Fruit fly (Drosophila melanogaster) whole organism, embryonic: Measurements from ENCODE around the gene sbr.

ENCODE experiments used
- Abd-B ChIP-seq: fragments of 200-800 bp; sonication (Bioruptor generic); optimal IDR thresholded peaks from 2 replicates; lab custom pipeline; 2018; ENCODE audit warnings: missing biosample characterization, mild to moderate bottlenecking, missing genetic modification characterization, moderate library complexity
- Bgb ChIP-seq: fragments of 200-800 bp; sonication (Bioruptor generic); IDR thresholded peaks from 2 replicates; pipeline ENCODE4 v1.3.6; 2022; ENCODE audit warnings: missing biosample characterization, missing genetic modification characterization; ENCODE audit not compliant: partially characterized antibody
- Blimp-1 ChIP-seq: fragments of 200-800 bp; sonication (Bioruptor generic); optimal IDR thresholded peaks from 3 replicates; lab custom pipeline; 2018; ENCODE audit warnings: missing biosample characterization, missing genetic modification characterization, mild to moderate bottlenecking, moderate library complexity, missing genetic modification reagents
- CG10209 ChIP-seq: fragments of 200-800 bp; sonication (Bioruptor generic); optimal IDR thresholded peaks from 3 replicates; lab custom pipeline; 2017; ENCODE audit warnings: missing biosample characterization, mild to moderate bottlenecking, missing genetic modification characterization, missing genetic modification reagents
- CG11696 ChIP-seq: fragments of 200-800 bp; sonication (Bioruptor generic); IDR thresholded peaks from 2 replicates; pipeline ENCODE4 v1.3.6; 2022; ENCODE audit warnings: missing biosample characterization, missing genetic modification characterization
- CG12155 ChIP-seq: fragments of 200-800 bp; sonication (Bioruptor generic); optimal IDR thresholded peaks from 3 replicates; lab custom pipeline; 2016; ENCODE audit warnings: missing biosample characterization, missing genetic modification characterization
- CG12942 ChIP-seq: fragments of 200-800 bp; sonication (Bioruptor generic); optimal IDR thresholded peaks from 3 replicates; lab custom pipeline; 2016; ENCODE audit warnings: missing biosample characterization, missing genetic modification characterization
- CG13296 ChIP-seq: fragments of 200-800 bp; sonication (Bioruptor generic); optimal IDR thresholded peaks from 3 replicates; lab custom pipeline; 2018; ENCODE audit warnings: missing biosample characterization, mild to moderate bottlenecking, missing genetic modification characterization
- CG13775 ChIP-seq: fragments of 200-800 bp; sonication (Bioruptor generic); optimal IDR thresholded peaks from 3 replicates; lab custom pipeline; 2017; ENCODE audit warnings: missing biosample characterization, mild to moderate bottlenecking, missing genetic modification characterization
- CG14050 ChIP-seq: fragments of 200-800 bp; sonication (Bioruptor generic); IDR thresholded peaks from 3 replicates; pipeline ENCODE4 v1.3.6; 2022; ENCODE audit warnings: missing biosample characterization, missing genetic modification characterization
- CG14710 ChIP-seq: fragments of 200-800 bp; sonication (Bioruptor generic); optimal IDR thresholded peaks from 3 replicates; lab custom pipeline; 2019; ENCODE audit warnings: missing biosample characterization, mild to moderate bottlenecking, missing genetic modification characterization, moderate library complexity
- CG14860 ChIP-seq: fragments of 200-800 bp; sonication (Bioruptor generic); IDR thresholded peaks from 3 replicates; pipeline ENCODE4 v1.3.6; 2022; ENCODE audit warnings: missing biosample characterization, missing genetic modification characterization; ENCODE audit not compliant: partially characterized antibody
- CG18011 ChIP-seq: fragments of 200-800 bp; sonication (Bioruptor generic); optimal IDR thresholded peaks from 2 replicates; lab custom pipeline; 2017; ENCODE audit warnings: missing biosample characterization, missing genetic modification characterization, mild to moderate bottlenecking, moderate library complexity, missing genotype
- CG4424 ChIP-seq: fragments of 200-800 bp; sonication (Bioruptor generic); optimal IDR thresholded peaks from 3 replicates; lab custom pipeline; 2016; ENCODE audit warnings: missing biosample characterization, missing genetic modification characterization
- CG7271 ChIP-seq: fragments of 200-800 bp; sonication (Bioruptor generic); optimal IDR thresholded peaks from 2 replicates; lab custom pipeline; 2018; ENCODE audit warnings: missing biosample characterization, mild to moderate bottlenecking, missing genetic modification characterization, moderate library complexity
- CG7372 ChIP-seq: fragments of 200-800 bp; sonication (Bioruptor generic); IDR thresholded peaks from 2 replicates; pipeline ENCODE4 v1.3.6; 2022; ENCODE audit warnings: missing biosample characterization, missing genetic modification characterization
- CG7987 ChIP-seq: fragments of 200-800 bp; sonication (Bioruptor generic); optimal IDR thresholded peaks from 2 replicates; lab custom pipeline; 2018; ENCODE audit warnings: missing biosample characterization, mild to moderate bottlenecking, missing genetic modification characterization, moderate library complexity
- CG8478 ChIP-seq: fragments of >200 bp; optimal IDR thresholded peaks from 2 replicates; lab custom pipeline; 2018
- CG8765 ChIP-seq: fragments of 200-800 bp; sonication (Bioruptor generic); IDR thresholded peaks from 2 replicates; pipeline ENCODE4 v1.3.6; 2022; ENCODE audit warnings: missing biosample characterization, missing genetic modification characterization
- CG9797 ChIP-seq: fragments of 200-800 bp; sonication (Bioruptor generic); optimal IDR thresholded peaks from 3 replicates; lab custom pipeline; 2018; ENCODE audit warnings: missing biosample characterization, mild to moderate bottlenecking, missing genetic modification characterization
- CG9817 ChIP-seq: fragments of 200-800 bp; sonication (Bioruptor generic); optimal IDR thresholded peaks from 2 replicates; lab custom pipeline; 2018; ENCODE audit warnings: missing biosample characterization, mild to moderate bottlenecking, missing genetic modification characterization, moderate library complexity
- CG9876 ChIP-seq: fragments of 200-800 bp; sonication (Bioruptor generic); optimal IDR thresholded peaks from 2 replicates; lab custom pipeline; 2016; ENCODE audit warnings: missing biosample characterization, missing genetic modification characterization
- CG9932 ChIP-seq: fragments of 200-800 bp; sonication (Bioruptor generic); IDR thresholded peaks from 2 replicates; pipeline ENCODE4 v1.3.6; 2022; ENCODE audit warnings: missing biosample characterization, missing genetic modification characterization
- Dref ChIP-seq: fragments of 200-800 bp; sonication (Bioruptor generic); IDR thresholded peaks from 2 replicates; pipeline ENCODE4 v1.3.6; 2022; ENCODE audit warnings: missing biosample characterization, missing genetic modification characterization
- Ets97D ChIP-seq: fragments of 200-800 bp; sonication (Bioruptor generic); optimal IDR thresholded peaks from 3 replicates; lab custom pipeline; 2016; ENCODE audit warnings: missing biosample characterization, missing genetic modification characterization
- Fer1 ChIP-seq: fragments of 200-800 bp; sonication (Bioruptor generic); optimal IDR thresholded peaks from 2 replicates; lab custom pipeline; 2017; ENCODE audit warnings: missing biosample characterization, mild to moderate bottlenecking, missing genetic modification characterization
- HLH54F ChIP-seq: fragments of 200-800 bp; sonication (Bioruptor generic); optimal IDR thresholded peaks from 3 replicates; lab custom pipeline; 2016; ENCODE audit warnings: missing biosample characterization, missing genetic modification characterization
- Med ChIP-seq: fragments of 200-800 bp; sonication (Bioruptor generic); peaks from one replicate; lab custom pipeline; 2016; ENCODE audit warnings: missing biosample characterization, missing genetic modification characterization, mild to moderate bottlenecking, inconsistent platforms, moderate library complexity
- Spps ChIP-seq: fragments of 200-800 bp; sonication (Bioruptor generic); optimal IDR thresholded peaks from 2 replicates; lab custom pipeline; 2018; ENCODE audit warnings: missing biosample characterization, mild to moderate bottlenecking, missing genetic modification characterization
- Tbp ChIP-seq: fragments of >200 bp; optimal IDR thresholded peaks from 2 replicates; lab custom pipeline; 2018; ENCODE audit warnings: missing biosample characterization, missing genetic modification characterization
- Vsx1 ChIP-seq: fragments of 200-800 bp; sonication (Bioruptor generic); optimal IDR thresholded peaks from 2 replicates; lab custom pipeline; 2017; ENCODE audit warnings: missing biosample characterization, mild to moderate bottlenecking, missing genetic modification characterization, missing genetic modification reagents
- ase ChIP-seq: fragments of 200-800 bp; sonication (Bioruptor generic); IDR thresholded peaks from 3 replicates; pipeline ENCODE4 v1.3.6; 2022; ENCODE audit warnings: missing biosample characterization, missing genetic modification characterization
- bigmax ChIP-seq: fragments of 200-800 bp; sonication (Bioruptor generic); optimal IDR thresholded peaks from 2 replicates; lab custom pipeline; 2018; ENCODE audit warnings: missing biosample characterization, mild to moderate bottlenecking, missing genetic modification characterization
- cato ChIP-seq: fragments of 200-800 bp; sonication (Bioruptor generic); optimal IDR thresholded peaks from 2 replicates; lab custom pipeline; 2016; ENCODE audit warnings: missing biosample characterization, missing genetic modification characterization, borderline replicate concordance
- crc ChIP-seq: fragments of 200-800 bp; sonication (Bioruptor generic); optimal IDR thresholded peaks from 2 replicates; lab custom pipeline; 2016; ENCODE audit warnings: missing biosample characterization, missing genetic modification characterization
- dan ChIP-seq: fragments of 200-800 bp; sonication (Bioruptor generic); IDR thresholded peaks from 2 replicates; pipeline ENCODE4 v1.3.6; 2022; ENCODE audit warnings: missing biosample characterization, missing genetic modification characterization
- emc ChIP-seq: fragments of 200-800 bp; sonication (Bioruptor generic); optimal IDR thresholded peaks from 2 replicates; lab custom pipeline; 2016; ENCODE audit warnings: missing biosample characterization, missing genetic modification characterization
- en ChIP-seq: fragments of 200-800 bp; sonication (Bioruptor generic); optimal IDR thresholded peaks from 2 replicates; lab custom pipeline; 2016; ENCODE audit warnings: missing biosample characterization, missing genetic modification characterization
- grau ChIP-seq: fragments of 200-800 bp; optimal IDR thresholded peaks from 3 replicates; lab custom pipeline; 2019; ENCODE audit warnings: missing biosample characterization, mild to moderate bottlenecking, missing genetic modification characterization, moderate library complexity
- hb ChIP-seq: fragments of 200-800 bp; sonication (Bioruptor generic); IDR thresholded peaks from 3 replicates; pipeline ENCODE4 v1.3.6; 2022; ENCODE audit warnings: missing biosample characterization, missing genetic modification characterization; ENCODE audit not compliant: partially characterized antibody
- insv ChIP-seq, 2 experiments: fragments of 200-800 bp; sonication (Bioruptor generic); optimal IDR thresholded peaks; 3 replicates each; lab custom pipeline; 2016 to 2018; ENCODE audit warnings: missing biosample characterization in 2 of 2, missing genetic modification characterization in 2 of 2
- jing ChIP-seq: fragments of 200-800 bp; sonication (Bioruptor generic); optimal IDR thresholded peaks from 2 replicates; lab custom pipeline; 2018; ENCODE audit warnings: missing biosample characterization, mild to moderate bottlenecking, missing genetic modification characterization
- lola ChIP-seq, 3 experiments: fragments of >200 bp in 2 of 3; fragments of 200-800 bp in 1 of 3; sonication (Bioruptor generic) in 1 of 3; optimal IDR thresholded peaks; 2 replicates each; lab custom pipeline; 2017 to 2019; ENCODE audit warnings: missing biosample characterization in 3 of 3, missing genetic modification characterization in 3 of 3, mild to moderate bottlenecking in 1 of 3, moderate library complexity in 1 of 3
- onecut ChIP-seq: fragments of 200-800 bp; sonication (Bioruptor generic); IDR thresholded peaks from 2 replicates; pipeline ENCODE4 v1.3.6; 2022; ENCODE audit warnings: missing biosample characterization, missing genetic modification characterization
- ranshi ChIP-seq: fragments of 200-800 bp; sonication (Bioruptor generic); IDR thresholded peaks from 2 replicates; pipeline ENCODE4 v1.3.6; 2022; ENCODE audit warnings: missing biosample characterization, missing genetic modification characterization
- sim ChIP-seq: fragments of 200-800 bp; sonication (Bioruptor generic); IDR thresholded peaks from 2 replicates; pipeline ENCODE4 v1.3.6; 2022; ENCODE audit warnings: missing biosample characterization, missing genetic modification characterization
- sisA ChIP-seq: fragments of 200-800 bp; sonication (Bioruptor generic); IDR thresholded peaks from 2 replicates; pipeline ENCODE4 v1.3.6; 2022; ENCODE audit warnings: missing biosample characterization, missing genetic modification characterization
- ssp ChIP-seq: fragments of 200-800 bp; sonication (Bioruptor generic); IDR thresholded peaks from 2 replicates; pipeline ENCODE4 v1.3.6; 2022; ENCODE audit warnings: missing biosample characterization, missing genetic modification characterization
- tup ChIP-seq: fragments of 200-800 bp; sonication (Bioruptor generic); optimal IDR thresholded peaks from 2 replicates; lab custom pipeline; 2016; ENCODE audit warnings: missing biosample characterization, mild to moderate bottlenecking, missing genetic modification characterization, moderate library complexity
- usp ChIP-seq: fragments of >200 bp; optimal IDR thresholded peaks from 2 replicates; lab custom pipeline; 2017; ENCODE audit warnings: missing biosample characterization, missing genetic modification characterization
- wek ChIP-seq: fragments of 200-800 bp; sonication (Bioruptor generic); optimal IDR thresholded peaks from 3 replicates; lab custom pipeline; 2018; ENCODE audit warnings: missing biosample characterization, mild to moderate bottlenecking, missing genetic modification characterization, moderate library complexity

Gene sbr

DNA sequence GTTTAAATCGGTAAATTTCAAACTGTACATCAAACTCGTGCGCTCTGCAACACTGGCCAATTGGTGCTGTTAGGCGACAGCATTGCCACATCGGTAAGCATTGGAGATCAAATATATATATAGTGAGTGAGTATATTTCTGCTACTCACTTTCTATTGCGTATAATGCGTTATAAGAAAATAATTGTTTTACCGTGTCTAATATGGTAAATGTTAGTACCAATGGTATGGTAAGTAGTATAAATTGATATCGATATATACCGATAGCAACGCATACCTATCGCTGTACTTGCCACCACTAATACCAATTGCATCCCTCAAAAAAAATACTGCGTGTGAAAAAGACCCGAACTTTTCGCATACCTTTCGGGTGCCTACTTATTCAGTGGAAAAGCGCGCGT, 10.5 kb upstream of the sbr start, which contains the start of the genes sofe and CG2186 (continued):
- TF ChIP-seq ase (GFP tag; lab: Robert Waterston, UW), result no peak
- TF ChIP-seq Tbp (GFP tag; lab: Kevin White, UChicago), result no peak
- TF ChIP-seq grau, result peak; percentile 58
- peak; percentile 43 for TF ChIP-seq CG10209 (GFP tag; lab: Kevin White, UChicago)
- no peak for TF ChIP-seq Spps
- TF ChIP-seq CG4424 (GFP tag; lab: Kevin White, UChicago), result peak; percentile 47
- TF ChIP-seq Fer1, result peak; percentile 10
- TF ChIP-seq ssp (GFP tag; lab: Robert Waterston, UW), result peak; percentile 38; the same call in 1 of the 2 replicates
- peak; percentile 50 for TF ChIP-seq CG7271 (tag; lab: Kevin White, UChicago)
- no peak for TF ChIP-seq bigmax (GFP tag; lab: Kevin White, UChicago)
- TF ChIP-seq cato (GFP tag; lab: Kevin White, UChicago), result peak; percentile 33
- peak; percentile 54 for TF ChIP-seq HLH54F
- peak; percentile 12 for TF ChIP-seq CG18011 (GFP tag; lab: Kevin White, UChicago)
- no peak for TF ChIP-seq CG7987 (GFP tag; lab: Kevin White, UChicago)
- TF ChIP-seq CG9932 (GFP tag; lab: Robert Waterston, UW), result peak; percentile 80
- peak; percentile 45 for TF ChIP-seq CG9817 (tag; lab: Kevin White, UChicago)
- 0 out of 2 replicates have a peak, but pooled peaks have one; percentile 14 for TF ChIP-seq CG7372 (GFP tag; lab: Robert Waterston, UW)
- TF ChIP-seq insv (GFP tag; optimal IDR thresholded peaks at IDR 0.05; lab: Kevin White, UChicago), result peak in 1 of 2 experiments; percentile 93
- TF ChIP-seq CG12155 (GFP tag; lab: Kevin White, UChicago), result peak; percentile 68
- peak; percentile 80 for TF ChIP-seq CG14860 (GFP tag; lab: Robert Waterston, UW)
- no peak for TF ChIP-seq CG8765 (GFP tag; lab: Robert Waterston, UW)
- peak; percentile 79 for TF ChIP-seq Ets97D (GFP tag; lab: Kevin White, UChicago)
- TF ChIP-seq wek, result no peak
- TF ChIP-seq ranshi (GFP tag; lab: Robert Waterston, UW), result 0 out of 2 replicates have a peak, but pooled peaks have one; percentile 10
- no peak for TF ChIP-seq emc (GFP tag; lab: Kevin White, UChicago)
- TF ChIP-seq CG13296 (GFP tag; lab: Kevin White, UChicago), result no peak
- no peak for TF ChIP-seq CG8478 (lab: Kevin White, UChicago)
- TF ChIP-seq hb (GFP tag; lab: Robert Waterston, UW), result peak; percentile 76
- TF ChIP-seq dan (GFP tag; lab: Robert Waterston, UW), result no peak
- TF ChIP-seq sisA (GFP tag; lab: Robert Waterston, UW), result peak; percentile 54
- TF ChIP-seq CG11696 (GFP tag; lab: Robert Waterston, UW), result no peak
- TF ChIP-seq CG14050, result no peak
- peak; percentile 35 for TF ChIP-seq Abd-B (GFP tag; lab: Kevin White, UChicago)
- TF ChIP-seq CG9876, result no peak
- peak; percentile 53 for TF ChIP-seq CG12942 (GFP tag; lab: Kevin White, UChicago)
- TF ChIP-seq CG13775 (GFP tag; lab: Kevin White, UChicago), result peak; percentile 57
- no peak for TF ChIP-seq sim
- peak; percentile 55 for TF ChIP-seq CG9797 (GFP tag; lab: Kevin White, UChicago)
- no peak for TF ChIP-seq usp (GFP tag; lab: Kevin White, UChicago)
- peak; percentile 81 for TF ChIP-seq Bgb (GFP tag; lab: Robert Waterston, UW)
- no peak for TF ChIP-seq tup
- no peak for TF ChIP-seq onecut
- peak in 1 of 3 experiments; percentile 24 for TF ChIP-seq lola (GFP tag; optimal IDR thresholded peaks at IDR 0.05; lab: Kevin White, UChicago)
- peak; percentile 93 for TF ChIP-seq Med
- TF ChIP-seq CG14710 (tag; lab: Kevin White, UChicago), result peak; percentile 82
- TF ChIP-seq en (GFP tag; lab: Kevin White, UChicago), result no peak
- peak; percentile 41 for TF ChIP-seq crc
- no peak for TF ChIP-seq Vsx1
- TF ChIP-seq jing, result no peak
- TF ChIP-seq Blimp-1 (GFP tag; lab: Kevin White, UChicago), result no peak
- peak; percentile 69 for TF ChIP-seq Dref (GFP tag; lab: Robert Waterston, UW)
